Worm (Caenorhabditis elegans): ENCODE data around the gene H14N18.2.
A peak's percentile ranks its signal among the peaks of the same experiment; 100 is the strongest.

The H14N18.2 gene

DNA sequence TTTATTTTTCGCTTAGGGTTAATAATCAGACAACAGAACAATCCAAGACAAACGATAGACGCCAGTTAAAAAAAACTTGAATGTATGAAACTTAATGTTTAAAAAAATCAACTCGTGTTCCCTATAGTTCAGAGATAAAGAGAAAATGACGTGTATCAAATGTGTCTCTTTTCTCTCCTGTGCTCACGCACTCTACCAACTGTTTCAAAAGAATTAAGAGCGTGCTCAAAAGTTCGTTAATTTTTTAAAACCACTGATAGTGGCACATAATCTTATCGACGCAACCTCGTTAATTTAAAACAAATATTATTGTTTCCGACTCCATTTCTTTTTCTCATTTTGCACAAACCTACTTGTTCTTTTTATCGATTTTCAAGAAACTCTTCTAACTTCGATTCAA is 26.8 kb upstream of the H14N18.2 start (continued):
- TF ChIP-seq ZK337.2 (GFP tag; IDR thresholded peaks at IDR 0.05) (no peak), lin-1 (GFP tag; IDR thresholded peaks at IDR 0.05) (peak; percentile 67), daf-16 (GFP tag; optimal IDR thresholded peaks at IDR 0.05) (no peak), daf-16 (tag; optimal IDR thresholded peaks at IDR 0.05) (peak; percentile 79), nhr-28 (tag; optimal IDR thresholded peaks at IDR 0.05) (peak; percentile 76), lin-15B (tag; optimal IDR thresholded peaks at IDR 0.05) (no peak), egl-27 (tag; optimal IDR thresholded peaks at IDR 0.05) (no peak), lin-38 (GFP tag; IDR thresholded peaks at IDR 0.05) (no peak), nhr-10 (tag; optimal IDR thresholded peaks at IDR 0.05) (no peak), nhr-77 (tag; optimal IDR thresholded peaks at IDR 0.05) (peak; percentile 29), vab-7 (GFP tag; IDR thresholded peaks at IDR 0.05) (no peak), ama-1 (optimal IDR thresholded peaks at IDR 0.05) (no peak), F26F4.8 (GFP tag; conservative IDR thresholded peaks at IDR 0.05) (no peak)

ce11 chrV:8906896-8907295 is 25.5 kb upstream of the H14N18.2 start, which contains the start of gene frpr-11:
frpr-11 (plus strand) TSS chrV:8907196.
- TF ChIP-seq lin-15B (tag; optimal IDR thresholded peaks at IDR 0.05) (no peak), Y5F2A.4 (GFP tag; optimal IDR thresholded peaks at IDR 0.05) (no peak), F44E2.7 (GFP tag; IDR thresholded peaks at IDR 0.05) (no peak), mdl-1 (tag; optimal IDR thresholded peaks at IDR 0.05) (no peak), lim-7 (GFP tag; IDR thresholded peaks at IDR 0.05) (no peak), unc-39 (tag; optimal IDR thresholded peaks at IDR 0.05) (no peak), ceh-44 (GFP tag; IDR thresholded peaks at IDR 0.05) (no peak), nhr-102 (tag; optimal IDR thresholded peaks at IDR 0.05) (no peak), hlh-30 (tag; optimal IDR thresholded peaks at IDR 0.05; ENCODE audit: insufficient read depth) (no peak), nhr-11 (tag; optimal IDR thresholded peaks at IDR 0.05) (no peak), hlh-11 (tag; optimal IDR thresholded peaks at IDR 0.05) (no peak), tag-97 (GFP tag; IDR thresholded peaks at IDR 0.05) (no peak), nhr-41 (GFP tag; IDR thresholded peaks at IDR 0.05) (no peak), T26A8.4 (GFP tag; IDR thresholded peaks at IDR 0.05) (no peak), ceh-20 (GFP tag; IDR thresholded peaks at IDR 0.05) (no peak), dmd-6 (GFP tag; IDR thresholded peaks at IDR 0.05) (no peak), hif-1 (tag; optimal IDR thresholded peaks at IDR 0.05) (no peak)

DNA sequence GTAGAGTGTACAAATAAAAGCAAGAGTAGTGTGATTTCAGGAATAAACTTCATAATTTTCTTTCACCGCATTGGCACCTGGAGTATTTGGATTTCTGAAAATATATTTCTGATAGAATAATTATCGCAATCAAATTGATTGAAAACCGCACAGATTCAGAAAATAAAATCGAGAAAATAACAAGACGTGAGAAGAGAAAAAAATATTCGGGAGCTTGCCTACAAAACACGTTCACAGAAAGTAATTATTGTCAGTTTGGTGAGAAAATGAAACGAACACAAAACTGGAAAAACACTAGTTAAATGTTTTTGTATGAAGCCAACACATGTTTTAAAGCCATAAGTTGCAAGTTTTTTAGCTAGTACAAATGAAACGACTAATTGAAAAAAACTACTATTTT is 18.5 kb upstream of the H14N18.2 start, which contains the start of gene mod-1:
Gene mod-1, minus strand, starts transcription at position 101 of the 400 bp plus-strand sequence.
- TF ChIP-seq daf-12 (tag; optimal IDR thresholded peaks at IDR 0.05) (no peak), Y48G9A.11 (GFP tag; IDR thresholded peaks at IDR 0.05) (no peak), nhr-48 (tag; optimal IDR thresholded peaks at IDR 0.05) (no peak), pha-4 (GFP tag; IDR thresholded peaks at IDR 0.05) (no peak), pha-4 (tag; optimal IDR thresholded peaks at IDR 0.05) (no peak), hif-1 (tag; optimal IDR thresholded peaks at IDR 0.05) (no peak), nhr-102 (tag; optimal IDR thresholded peaks at IDR 0.05) (no peak), ceh-28 (tag; optimal IDR thresholded peaks at IDR 0.05) (no peak), nhr-28 (tag; optimal IDR thresholded peaks at IDR 0.05) (no peak), dve-1 (tag; optimal IDR thresholded peaks at IDR 0.05; ENCODE audit: insufficient read depth) (no peak), fkh-10 (GFP tag; optimal IDR thresholded peaks at IDR 0.05) (no peak), daf-19 (GFP tag; conservative IDR thresholded peaks at IDR 0.05) (no peak), egl-43 (GFP tag; IDR thresholded peaks at IDR 0.05) (no peak), mdt-29 (GFP tag; IDR thresholded peaks at IDR 0.05) (no peak), ceh-62 (tag; optimal IDR thresholded peaks at IDR 0.05) (no peak), unc-39 (tag; optimal IDR thresholded peaks at IDR 0.05) (no peak), T26A8.4 (GFP tag; IDR thresholded peaks at IDR 0.05) (no peak)

All from whole organism, L4 larva.